Worm (Caenorhabditis elegans): Measurements from ENCODE around the gene T28A8.4.

T28A8.4 gene

ce11 chrIII:13464493-13465362, 38.8 kb upstream of the T28A8.4 start, which contains the start of gene kel-3 (continued):
- TF ChIP-seq ama-1 (optimal IDR thresholded peaks at IDR 0.05) = peak; percentile 97
- peak; percentile 50 to 96 for TF ChIP-seq ama-1 (GFP tag; optimal IDR thresholded peaks at IDR 0.05)
- no peak for TF ChIP-seq zfh-2 (GFP tag; conservative IDR thresholded peaks at IDR 0.05)
- TF ChIP-seq atf-7 (tag; optimal IDR thresholded peaks at IDR 0.05) = peak; percentile 81
- peak; percentile 60 to 71 for TF ChIP-seq let-607 (tag; optimal IDR thresholded peaks at IDR 0.05)
- TF ChIP-seq bed-2 (GFP tag; IDR thresholded peaks at IDR 0.05) = no peak
- peak; percentile 84 for TF ChIP-seq F39B2.1 (GFP tag; IDR thresholded peaks at IDR 0.05)
- TF ChIP-seq egrh-3 (GFP tag; IDR thresholded peaks at IDR 0.05) = 0 out of 2 replicates have a peak, but pooled peaks have one; percentile 9
- TF ChIP-seq cebp-1 (GFP tag; IDR thresholded peaks at IDR 0.05) = no peak
- peak; percentile 78 for TF ChIP-seq cebp-1 (tag; optimal IDR thresholded peaks at IDR 0.05)
- peak; percentile 78 for TF ChIP-seq die-1 (tag; optimal IDR thresholded peaks at IDR 0.05)
- peak; percentile 27 for TF ChIP-seq F22D6.2 (tag; optimal IDR thresholded peaks at IDR 0.05)
- no peak for TF ChIP-seq nhr-120 (GFP tag; IDR thresholded peaks at IDR 0.05)
- peak; percentile 99 for TF ChIP-seq F49E8.2 (tag; optimal IDR thresholded peaks at IDR 0.05; ENCODE audit: insufficient read depth)
- peak; percentile 98 for TF ChIP-seq T26A5.8 (tag; optimal IDR thresholded peaks at IDR 0.05)
- peak; percentile 31 to 57 for TF ChIP-seq rec-8 (tag; optimal IDR thresholded peaks at IDR 0.05)
- TF ChIP-seq unc-62 (GFP tag; optimal IDR thresholded peaks at IDR 0.05) = no peak
- no peak for TF ChIP-seq lir-1 (GFP tag; conservative IDR thresholded peaks at IDR 0.05)
- TF ChIP-seq hmg-20 (GFP tag; IDR thresholded peaks at IDR 0.05) = peak; percentile 34; the same call in 1 of the 2 replicates
- peak; percentile 76 for TF ChIP-seq nhr-27 (tag; optimal IDR thresholded peaks at IDR 0.05)
- TF ChIP-seq attf-6 (GFP tag; IDR thresholded peaks at IDR 0.05) = peak; percentile 87
- TF ChIP-seq lin-54 (GFP tag; optimal IDR thresholded peaks at IDR 0.05) = peak; percentile 86
- no peak for TF ChIP-seq akir-1 (GFP tag; optimal IDR thresholded peaks at IDR 0.05)
- TF ChIP-seq F55B11.4 (tag; optimal IDR thresholded peaks at IDR 0.05; ENCODE audit: borderline replicate concordance, insufficient read depth) = no peak
- TF ChIP-seq attf-3 (GFP tag; conservative IDR thresholded peaks at IDR 0.05) = peak; percentile 32; the same call in 1 of the 2 replicates
- no peak for TF ChIP-seq ceh-91 (GFP tag; IDR thresholded peaks at IDR 0.05)
- peak; percentile 77; the same call in 1 of the 2 replicates for TF ChIP-seq K11D2.4 (GFP tag; IDR thresholded peaks at IDR 0.05)
- no peak for TF ChIP-seq sdz-38 (tag; optimal IDR thresholded peaks at IDR 0.05)
- peak; percentile 97 for TF ChIP-seq tlf-1 (GFP tag; optimal IDR thresholded peaks at IDR 0.05)
- peak; percentile 72 for TF ChIP-seq pha-4 (tag; optimal IDR thresholded peaks at IDR 0.05)
- peak; percentile 90 for TF ChIP-seq snpc-1.3 (tag; optimal IDR thresholded peaks at IDR 0.05; ENCODE audit: insufficient read depth)
- no peak for TF ChIP-seq rpc-1 (optimal IDR thresholded peaks at IDR 0.05)
- TF ChIP-seq rpc-1 (tag; optimal IDR thresholded peaks at IDR 0.05) = peak; percentile 11
- peak; percentile 20; the same call in 1 of the 2 replicates for TF ChIP-seq madf-8 (GFP tag; conservative IDR thresholded peaks at IDR 0.05)
- peak; percentile 90 for TF ChIP-seq B0035.1 (tag; optimal IDR thresholded peaks at IDR 0.05)
- TF ChIP-seq ets-4 (GFP tag; optimal IDR thresholded peaks at IDR 0.05) = peak; percentile 96
- TF ChIP-seq cebp-2 (GFP tag; IDR thresholded peaks at IDR 0.05) = no peak; the same call in 1 of the 2 replicates
- TF ChIP-seq ztf-25 (GFP tag; IDR thresholded peaks at IDR 0.05) = peak; percentile 80
- peak; percentile 51 for TF ChIP-seq lin-40 (tag; optimal IDR thresholded peaks at IDR 0.05)
- TF ChIP-seq pbrm-1 (GFP tag; IDR thresholded peaks at IDR 0.05) = peak; percentile 86
- TF ChIP-seq D2030.7 (GFP tag; IDR thresholded peaks at IDR 0.05) = peak; percentile 91
- peak; percentile 90 for TF ChIP-seq Y95B8A.8 (GFP tag; IDR thresholded peaks at IDR 0.05)
- TF ChIP-seq tbx-9 (tag; optimal IDR thresholded peaks at IDR 0.05; ENCODE audit: borderline replicate concordance) = peak; percentile 75
- peak; percentile 94 for TF ChIP-seq Y56A3A.18 (GFP tag; IDR thresholded peaks at IDR 0.05)
- peak; percentile 98 for TF ChIP-seq fkh-3 (tag; optimal IDR thresholded peaks at IDR 0.05)
- peak; percentile 66; the same call in 1 of the 2 replicates for TF ChIP-seq sea-2 (GFP tag; IDR thresholded peaks at IDR 0.05)
